Worm (Caenorhabditis elegans) whole organism, L1 larva: ENCODE measurements around the gene nhr-56.

ENCODE experiments used
- fos-1 ChIP-seq: fragments of 150-350 bp; optimal IDR thresholded peaks from 2 replicates; lab custom pipeline; 2014; ENCODE audit warnings: missing biosample characterization, missing genetic modification characterization
- irx-1 ChIP-seq: sonication (generic microtip); optimal IDR thresholded peaks from 2 replicates; lab custom pipeline; 2016; ENCODE audit warnings: missing genetic modification characterization, missing compliant biosample characterization
- lsy-2 ChIP-seq, 2 experiments: fragments of 150-350 bp; optimal IDR thresholded peaks; 2 replicates each; lab custom pipeline; 2014; ENCODE audit warnings: missing biosample characterization in 2 of 2, missing genetic modification characterization in 2 of 2
- nhr-12 ChIP-seq: sonication (generic microtip); optimal IDR thresholded peaks from 2 replicates; lab custom pipeline; 2017; ENCODE audit warnings: missing biosample characterization, missing genetic modification characterization
- ztf-11 ChIP-seq, 2 experiments: sonication (generic microtip); optimal IDR thresholded peaks; 2 replicates each; lab custom pipeline; 2016 to 2017; ENCODE audit warnings: missing genetic modification characterization in 2 of 2, missing biosample characterization in 1 of 2, missing compliant biosample characterization in 1 of 2

DNA sequence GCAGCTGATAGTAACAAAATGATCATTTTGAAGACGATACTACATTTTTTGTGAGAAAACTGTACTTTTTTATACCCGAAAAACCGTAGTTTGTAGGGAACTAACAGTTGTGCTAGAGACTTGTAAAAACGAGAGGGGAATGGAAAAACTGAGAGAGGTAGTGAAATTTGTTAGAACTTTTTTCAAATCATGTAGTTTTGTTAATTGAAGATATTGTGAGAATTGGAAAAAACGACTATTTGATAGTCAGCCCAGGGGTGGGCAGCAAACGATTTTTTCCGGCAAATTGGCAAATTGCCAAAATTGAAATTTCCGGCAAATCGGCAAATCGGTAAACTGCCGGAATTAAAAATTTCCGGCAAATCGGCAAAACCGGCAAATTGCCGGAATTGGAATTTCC is 30.5 kb downstream of the nhr-56 start, which contains the start of gene cyp-33C6:
- TF ChIP-seq nhr-12 (tag; lab: Kevin White, UChicago) (no peak), fos-1 (no peak), ztf-11 (tag; optimal IDR thresholded peaks at IDR 0.05; lab: Kevin White, UChicago) (no peak), lsy-2 (tag; optimal IDR thresholded peaks at IDR 0.05; lab: Kevin White, UChicago) (no peak), irx-1 (tag; lab: Kevin White, UChicago) (no peak)
